Worm (Caenorhabditis elegans): ENCODE measurements around the gene F59E11.7.

F59E11.7 gene

DNA sequence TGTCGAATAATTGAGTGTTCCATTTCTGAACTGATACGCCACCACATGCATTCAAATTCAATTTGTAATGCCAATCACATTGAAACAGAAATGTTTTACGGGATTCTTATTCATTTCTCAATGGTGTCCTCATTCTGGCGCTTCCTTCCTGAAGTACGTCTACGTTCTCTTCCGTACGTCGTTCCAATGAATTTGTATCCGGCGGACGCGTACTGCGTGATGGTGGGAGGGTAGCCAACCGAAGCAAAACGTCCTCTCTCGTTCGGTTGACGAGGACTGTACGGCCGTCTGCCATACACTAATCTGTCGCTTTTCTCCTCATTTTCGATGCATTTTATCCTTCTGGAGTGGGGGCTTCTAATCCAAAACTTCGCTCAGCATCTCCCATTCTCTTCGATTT is 40.2 kb upstream of the F59E11.7 start:
- TF ChIP-seq pha-2 (tag; optimal IDR thresholded peaks at IDR 0.05): no peak
- TF ChIP-seq nfya-1 (tag; optimal IDR thresholded peaks at IDR 0.05): no peak
- TF ChIP-seq pag-3 (tag; optimal IDR thresholded peaks at IDR 0.05; ENCODE audit: borderline replicate concordance): no peak
- no peak for TF ChIP-seq nhr-11 (tag; optimal IDR thresholded peaks at IDR 0.05)
- TF ChIP-seq dve-1 (tag; optimal IDR thresholded peaks at IDR 0.05): no peak
- TF ChIP-seq hlh-30 (tag; optimal IDR thresholded peaks at IDR 0.05; ENCODE audit: insufficient read depth): no peak
- no peak for TF ChIP-seq zip-5 (tag; optimal IDR thresholded peaks at IDR 0.05)
- no peak for TF ChIP-seq rnt-1 (tag; optimal IDR thresholded peaks at IDR 0.05)
- no peak for TF ChIP-seq che-1 (tag; optimal IDR thresholded peaks at IDR 0.05)
- no peak for TF ChIP-seq ztf-16 (tag; optimal IDR thresholded peaks at IDR 0.05)
- no peak for TF ChIP-seq unc-86 (tag; optimal IDR thresholded peaks at IDR 0.05)
- TF ChIP-seq sox-4 (tag; optimal IDR thresholded peaks at IDR 0.05): no peak
- no peak for TF ChIP-seq pax-1 (tag; optimal IDR thresholded peaks at IDR 0.05)
- no peak for TF ChIP-seq eyg-1 (tag; optimal IDR thresholded peaks at IDR 0.05)
- TF ChIP-seq tbx-2 (tag; optimal IDR thresholded peaks at IDR 0.05): no peak

DNA sequence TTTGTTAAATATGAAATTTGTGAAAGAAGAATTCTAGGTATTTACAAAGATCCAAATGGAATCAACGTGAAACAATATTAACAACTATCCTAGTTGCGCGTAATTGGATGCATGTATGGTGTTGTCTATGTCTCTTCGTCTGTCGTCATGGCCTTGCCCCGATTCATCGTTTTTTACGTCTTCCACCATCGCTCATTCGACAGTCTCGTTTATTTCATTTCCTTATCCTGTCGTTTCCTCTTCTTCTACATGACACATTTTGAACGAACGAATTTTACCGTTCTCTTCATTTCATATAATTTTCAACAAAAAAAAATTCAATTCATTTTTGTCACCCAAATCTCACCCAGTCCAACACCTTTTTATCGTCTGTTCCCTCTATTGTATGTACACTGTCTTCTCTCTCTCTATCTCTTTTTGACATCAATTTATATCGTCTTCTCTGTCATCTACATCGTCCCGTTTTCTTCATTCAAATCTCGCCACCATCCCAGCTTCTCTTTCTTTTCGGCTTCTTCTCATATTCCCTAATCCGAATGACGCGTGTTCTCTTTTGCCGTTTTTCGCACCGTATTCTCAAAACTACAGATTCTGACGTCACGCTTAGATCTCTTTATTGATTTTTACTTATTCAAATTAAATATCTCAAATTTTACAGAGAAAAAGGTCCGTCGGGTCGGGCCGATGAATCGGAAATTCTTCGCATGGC is 33.5 kb upstream of the F59E11.7 start, which contains the start of gene ttc-17:
Gene ttc-17 (plus strand): TSS at position 659 of the 709 bp plus-strand sequence.
- TF ChIP-seq ceh-6 (GFP tag; optimal IDR thresholded peaks at IDR 0.05) (no peak), pax-1 (tag; optimal IDR thresholded peaks at IDR 0.05) (no peak), che-1 (tag; optimal IDR thresholded peaks at IDR 0.05) (no peak), ahr-1 (tag; optimal IDR thresholded peaks at IDR 0.05) (no peak), ceh-14 (tag; optimal IDR thresholded peaks at IDR 0.05) (no peak)

DNA sequence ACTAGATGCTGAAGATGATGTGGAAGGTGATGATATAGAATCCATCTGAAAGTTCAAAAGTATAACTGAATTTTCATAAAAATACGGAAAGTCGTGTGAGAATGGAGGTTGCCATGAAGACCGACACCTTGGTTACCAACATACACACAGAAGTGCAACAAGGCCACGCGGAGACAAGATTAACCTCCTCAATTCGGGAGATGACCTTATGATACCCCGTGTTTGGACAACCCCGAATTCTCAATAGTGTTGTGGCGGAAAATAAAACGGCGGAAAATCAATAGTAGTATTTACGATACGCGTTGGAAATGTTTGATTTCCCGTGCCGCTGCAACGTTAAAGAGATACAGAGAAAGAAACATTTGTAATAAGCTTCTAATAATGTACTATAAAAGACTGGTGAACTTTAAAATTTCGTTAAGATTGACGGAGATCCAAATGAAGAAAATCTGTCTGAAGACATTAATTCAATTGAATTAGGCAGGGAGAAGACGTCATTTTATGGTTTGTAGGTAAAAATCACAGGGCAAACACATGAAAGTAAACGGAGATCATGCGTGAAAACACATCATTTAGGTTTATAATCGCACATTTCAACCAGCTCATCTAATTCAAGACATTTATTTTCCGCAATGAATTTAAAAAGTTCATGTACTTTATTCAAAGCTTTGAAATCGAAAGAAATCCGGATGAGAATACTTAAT is 25.8 kb upstream of the F59E11.7 start, which contains the start of gene nhr-44:
Gene nhr-44 (minus strand): TSS at position 51 of the 704 bp plus-strand sequence.
- no peak for TF ChIP-seq ceh-31 (tag; optimal IDR thresholded peaks at IDR 0.05)
- TF ChIP-seq che-1 (tag; optimal IDR thresholded peaks at IDR 0.05): no peak
- TF ChIP-seq pax-1 (tag; optimal IDR thresholded peaks at IDR 0.05): peak; percentile 53

DNA sequence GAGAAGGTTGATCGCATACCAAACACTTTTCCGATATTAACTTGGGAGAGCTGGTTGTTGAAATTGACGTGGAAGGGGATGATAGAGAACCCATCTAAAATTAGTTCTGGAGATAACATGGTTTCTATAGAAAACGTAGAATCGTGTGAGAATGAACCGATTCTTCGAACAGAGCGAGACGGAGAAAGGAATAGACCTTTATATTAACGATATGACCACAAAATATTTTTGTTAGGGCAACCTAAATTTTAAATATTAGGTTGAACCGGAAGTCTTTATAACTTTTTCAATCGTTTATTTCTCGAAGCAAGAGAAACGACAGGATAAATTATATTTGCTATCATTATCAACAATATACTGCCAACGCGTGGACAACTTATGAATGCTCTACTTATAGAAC is 24.0 kb upstream of the F59E11.7 start, which contains the start of gene nhr-219:
Gene nhr-219 (minus strand): TSS at position 101 of the 400 bp plus-strand sequence.
- TF ChIP-seq elt-4 (tag; optimal IDR thresholded peaks at IDR 0.05): no peak
- no peak for TF ChIP-seq dve-1 (tag; optimal IDR thresholded peaks at IDR 0.05)
- no peak for TF ChIP-seq T23F11.4 (GFP tag; optimal IDR thresholded peaks at IDR 0.05)
- TF ChIP-seq ceh-18 (tag; optimal IDR thresholded peaks at IDR 0.05): no peak
- TF ChIP-seq ceh-22 (tag; optimal IDR thresholded peaks at IDR 0.05): no peak
- TF ChIP-seq che-1 (tag; optimal IDR thresholded peaks at IDR 0.05): no peak
- no peak for TF ChIP-seq zip-5 (tag; optimal IDR thresholded peaks at IDR 0.05)
- no peak for TF ChIP-seq unc-42 (tag; optimal IDR thresholded peaks at IDR 0.05)
- no peak for TF ChIP-seq pat-9 (tag; optimal IDR thresholded peaks at IDR 0.05)
- TF ChIP-seq odd-2 (tag; optimal IDR thresholded peaks at IDR 0.05): no peak
- TF ChIP-seq ama-1 (optimal IDR thresholded peaks at IDR 0.05): no peak
- TF ChIP-seq hlh-6 (tag; optimal IDR thresholded peaks at IDR 0.05): no peak
- TF ChIP-seq pha-4 (tag; optimal IDR thresholded peaks at IDR 0.05): no peak

DNA sequence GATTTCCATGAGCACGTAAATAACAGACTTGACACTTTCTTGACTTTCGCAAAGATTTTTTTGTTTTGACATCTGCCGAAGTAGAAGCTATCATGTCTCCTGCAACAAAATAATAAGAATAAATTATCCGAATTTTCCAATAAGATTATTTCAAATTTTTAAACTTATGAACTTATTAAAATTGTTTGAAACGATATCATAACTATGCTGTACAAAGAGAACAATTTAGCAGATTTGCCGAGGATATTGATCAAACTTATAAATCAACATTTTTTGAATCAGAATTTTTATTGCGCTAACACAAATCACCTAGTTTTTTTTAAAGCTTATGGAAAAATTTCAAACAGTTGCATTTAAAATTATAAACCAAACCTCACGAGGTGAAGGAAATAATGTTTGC is 17.8 kb upstream of the F59E11.7 start, which contains the start of gene nhr-195:
Gene nhr-195 (minus strand): TSS at position 101 of the 400 bp plus-strand sequence.
- no peak for TF ChIP-seq nfya-1 (tag; optimal IDR thresholded peaks at IDR 0.05)
- no peak for TF ChIP-seq zip-5 (tag; optimal IDR thresholded peaks at IDR 0.05)
- no peak for TF ChIP-seq sox-4 (tag; optimal IDR thresholded peaks at IDR 0.05)
- no peak for TF ChIP-seq hlh-15 (tag; optimal IDR thresholded peaks at IDR 0.05)
